Fruit fly (Drosophila melanogaster) whole organism, adult: ENCODE measurements around the gene Tailor.

Experiments used
- CG11617 ChIP-seq: fragments of 200-800 bp; sonication (Bioruptor generic); optimal IDR thresholded peaks from 2 replicates; lab custom pipeline; 2017; ENCODE audit warnings: mild to moderate bottlenecking, missing biosample characterization, missing genetic modification reagents, missing genetic modification characterization
- CG12768 ChIP-seq: fragments of 200-800 bp; sonication (Bioruptor generic); optimal IDR thresholded peaks from 2 replicates; lab custom pipeline; 2017; ENCODE audit warnings: missing biosample characterization, missing genetic modification characterization, mild to moderate bottlenecking, moderate library complexity, missing genetic modification reagents
- CG1620 ChIP-seq: fragments of 200-800 bp; sonication (Bioruptor generic); optimal IDR thresholded peaks from 2 replicates; lab custom pipeline; 2016; ENCODE audit warnings: missing biosample characterization, missing genetic modification characterization
- CG5204 ChIP-seq: fragments of 200-800 bp; sonication (Bioruptor generic); optimal IDR thresholded peaks from 2 replicates; lab custom pipeline; 2016; ENCODE audit warnings: missing biosample characterization, missing genetic modification characterization
- CG7045 ChIP-seq: fragments of 200-800 bp; sonication (Bioruptor generic); optimal IDR thresholded peaks from 2 replicates; lab custom pipeline; 2017; ENCODE audit warnings: missing biosample characterization, mild to moderate bottlenecking, missing genetic modification characterization
- Crg-1 ChIP-seq: fragments of 200-800 bp; sonication (Bioruptor generic); optimal IDR thresholded peaks from 2 replicates; lab custom pipeline; 2016; ENCODE audit warnings: missing biosample characterization, missing genetic modification characterization
- Hr96 ChIP-seq: fragments of 200-800 bp; sonication (Bioruptor generic); optimal IDR thresholded peaks from 2 replicates; lab custom pipeline; 2016; ENCODE audit warnings: missing biosample characterization, missing genetic modification characterization
- Mnt ChIP-seq: fragments of 200-800 bp; sonication (Bioruptor generic); optimal IDR thresholded peaks from 2 replicates; lab custom pipeline; 2016; ENCODE audit warnings: missing biosample characterization, mild to moderate bottlenecking, missing genetic modification characterization
- bab1 ChIP-seq: fragments of 200-800 bp; sonication (Bioruptor generic); optimal IDR thresholded peaks from 3 replicates; lab custom pipeline; 2019; ENCODE audit warnings: missing biosample characterization, mild to moderate bottlenecking, missing genetic modification characterization, moderate library complexity
- cic ChIP-seq: fragments of 200-800 bp; sonication (Bioruptor generic); optimal IDR thresholded peaks from 2 replicates; lab custom pipeline; 2017; ENCODE audit warnings: missing biosample characterization, mild to moderate bottlenecking, missing genetic modification characterization, moderate library complexity
- kay ChIP-seq: fragments of 200-800 bp; sonication (Bioruptor generic); peaks from one replicate; lab custom pipeline; 2016; ENCODE audit warnings: missing biosample characterization, missing genetic modification characterization, borderline replicate concordance
- pad ChIP-seq: fragments of 200-800 bp; sonication (Bioruptor generic); optimal IDR thresholded peaks from 3 replicates; lab custom pipeline; 2017; ENCODE audit warnings: missing biosample characterization, missing genetic modification characterization, mild to moderate bottlenecking, moderate library complexity, missing genetic modification reagents
- tj ChIP-seq: fragments of 200-800 bp; sonication (Bioruptor generic); optimal IDR thresholded peaks from 3 replicates; lab custom pipeline; 2017; ENCODE audit warnings: missing biosample characterization, mild to moderate bottlenecking, missing genetic modification characterization, moderate library complexity
- toe ChIP-seq: fragments of 200-800 bp; sonication (Bioruptor generic); optimal IDR thresholded peaks from 2 replicates; lab custom pipeline; 2016; ENCODE audit warnings: missing biosample characterization, missing genetic modification characterization

DNA sequence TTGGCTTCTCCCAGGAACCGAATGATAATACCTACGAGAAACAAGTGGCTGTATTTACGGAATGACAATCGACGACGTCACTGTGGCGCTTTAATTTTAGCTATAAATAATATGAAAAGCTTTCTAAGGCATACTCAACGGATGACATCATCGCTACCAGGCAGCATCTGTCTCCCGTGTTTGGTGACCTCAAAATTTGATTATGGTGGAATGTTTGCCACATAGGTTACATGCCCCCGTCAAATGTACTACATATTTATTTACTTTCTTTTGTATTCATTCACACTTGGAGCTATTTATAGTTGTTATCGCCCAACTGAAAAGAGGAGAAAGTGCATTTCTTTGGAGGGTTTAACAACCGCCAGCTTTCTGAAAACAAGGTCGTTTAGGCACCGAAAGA lies 19.6 kb downstream of the Tailor start:
- TF ChIP-seq cic, result no peak
- no peak for TF ChIP-seq pad (GFP tag; lab: Kevin White, UChicago)
- no peak for TF ChIP-seq tj (GFP tag; lab: Kevin White, UChicago)
- TF ChIP-seq kay (GFP tag; lab: Kevin White, UChicago), result peak; percentile 82
- TF ChIP-seq Hr96, result no peak
- TF ChIP-seq CG7045 (GFP tag; lab: Kevin White, UChicago), result no peak
- no peak for TF ChIP-seq toe (GFP tag; lab: Kevin White, UChicago)
- no peak for TF ChIP-seq CG5204 (GFP tag; lab: Kevin White, UChicago)
- no peak for TF ChIP-seq Crg-1 (GFP tag; lab: Kevin White, UChicago)
- no peak for TF ChIP-seq CG12768 (GFP tag; lab: Kevin White, UChicago)
- TF ChIP-seq bab1 (GFP tag; lab: Kevin White, UChicago), result no peak
- TF ChIP-seq CG11617 (GFP tag; lab: Kevin White, UChicago), result no peak
- TF ChIP-seq CG1620 (GFP tag; lab: Kevin White, UChicago), result no peak
- no peak for TF ChIP-seq Mnt
